Fruit fly (Drosophila melanogaster) whole organism, embryonic: ENCODE measurements around the gene CG14329.
A peak's percentile ranks its signal among the peaks of the same experiment; 100 is the strongest.

Source experiments
- B-H1 ChIP-seq: fragments of 200-800 bp; sonication (Bioruptor generic); IDR thresholded peaks from 3 replicates; pipeline ENCODE4 v1.3.6; 2022; ENCODE audit warnings: missing biosample characterization, missing genetic modification characterization
- Bgb ChIP-seq: fragments of 200-800 bp; sonication (Bioruptor generic); IDR thresholded peaks from 2 replicates; pipeline ENCODE4 v1.3.6; 2022; ENCODE audit warnings: missing biosample characterization, missing genetic modification characterization; ENCODE audit not compliant: partially characterized antibody
- Bteb2 ChIP-seq: fragments of 200-800 bp; sonication (Bioruptor generic); optimal IDR thresholded peaks from 2 replicates; lab custom pipeline; 2016; ENCODE audit warnings: missing biosample characterization, missing genetic modification characterization
- CG10431 ChIP-seq: fragments of 200-800 bp; sonication (Bioruptor generic); optimal IDR thresholded peaks from 3 replicates; lab custom pipeline; 2018; ENCODE audit warnings: missing biosample characterization, mild to moderate bottlenecking, missing genetic modification characterization
- CG11093 ChIP-seq: fragments of 200-800 bp; sonication (Bioruptor generic); IDR thresholded peaks from 3 replicates; pipeline ENCODE4 v1.3.6; 2022; ENCODE audit warnings: missing biosample characterization, missing genetic modification characterization
- CG11723 ChIP-seq: fragments of 200-800 bp; sonication (Bioruptor generic); optimal IDR thresholded peaks from 2 replicates; lab custom pipeline; 2017; ENCODE audit warnings: missing biosample characterization, mild to moderate bottlenecking, missing genetic modification characterization
- CG12769 ChIP-seq: fragments of 200-800 bp; sonication (Bioruptor generic); optimal IDR thresholded peaks from 2 replicates; lab custom pipeline; 2019; ENCODE audit warnings: missing biosample characterization, mild to moderate bottlenecking, missing genetic modification characterization, moderate library complexity
- CG13424 ChIP-seq: fragments of 200-800 bp; sonication (Bioruptor generic); optimal IDR thresholded peaks from 2 replicates; lab custom pipeline; 2019; ENCODE audit warnings: missing biosample characterization, mild to moderate bottlenecking, missing genetic modification characterization, moderate library complexity
- CG15601 ChIP-seq: fragments of 200-800 bp; sonication (Bioruptor generic); optimal IDR thresholded peaks from 3 replicates; lab custom pipeline; 2019; ENCODE audit warnings: missing biosample characterization, mild to moderate bottlenecking, missing genetic modification characterization, moderate library complexity
- CG18011 ChIP-seq: fragments of 200-800 bp; sonication (Bioruptor generic); optimal IDR thresholded peaks from 2 replicates; lab custom pipeline; 2017; ENCODE audit warnings: missing biosample characterization, missing genetic modification characterization, mild to moderate bottlenecking, moderate library complexity, missing genotype
- CG2120 ChIP-seq: fragments of 200-800 bp; sonication (Bioruptor generic); optimal IDR thresholded peaks from 3 replicates; lab custom pipeline; 2016; ENCODE audit warnings: missing biosample characterization, missing genetic modification characterization
- CG31388 ChIP-seq: fragments of 200-800 bp; sonication (Bioruptor generic); optimal IDR thresholded peaks from 2 replicates; lab custom pipeline; 2016; ENCODE audit warnings: missing biosample characterization, missing genetic modification characterization
- CG6813 ChIP-seq: fragments of 200-800 bp; sonication (Bioruptor generic); optimal IDR thresholded peaks from 2 replicates; lab custom pipeline; 2017; ENCODE audit warnings: missing biosample characterization, missing genetic modification characterization, mild to moderate bottlenecking, moderate library complexity, missing genetic modification reagents
- CG7357 ChIP-seq: fragments of 200-800 bp; sonication (Bioruptor generic); IDR thresholded peaks from 3 replicates; pipeline ENCODE4 v1.3.6; 2022; ENCODE audit warnings: missing biosample characterization, missing genetic modification characterization
- CG7372 ChIP-seq: fragments of 200-800 bp; sonication (Bioruptor generic); IDR thresholded peaks from 2 replicates; pipeline ENCODE4 v1.3.6; 2022; ENCODE audit warnings: missing biosample characterization, missing genetic modification characterization
- CG8281 ChIP-seq: fragments of 200-800 bp; sonication (Bioruptor generic); optimal IDR thresholded peaks from 2 replicates; lab custom pipeline; 2018; ENCODE audit warnings: missing biosample characterization, mild to moderate bottlenecking, missing genetic modification characterization, moderate library complexity
- CG9817 ChIP-seq: fragments of 200-800 bp; sonication (Bioruptor generic); optimal IDR thresholded peaks from 2 replicates; lab custom pipeline; 2018; ENCODE audit warnings: missing biosample characterization, mild to moderate bottlenecking, missing genetic modification characterization, moderate library complexity
- CG9876 ChIP-seq: fragments of 200-800 bp; sonication (Bioruptor generic); optimal IDR thresholded peaks from 2 replicates; lab custom pipeline; 2016; ENCODE audit warnings: missing biosample characterization, missing genetic modification characterization
- Dad ChIP-seq: fragments of 200-800 bp; sonication (Bioruptor generic); optimal IDR thresholded peaks from 3 replicates; lab custom pipeline; 2016; ENCODE audit warnings: missing biosample characterization, missing genetic modification characterization
- Dip2 ChIP-seq: fragments of 200-800 bp; sonication (Bioruptor generic); IDR thresholded peaks from 2 replicates; pipeline ENCODE4 v1.3.6; 2022; ENCODE audit warnings: missing biosample characterization, missing genetic modification characterization
- Eip74EF ChIP-seq, 2 experiments: fragments of 200-800 bp in 1 of 2; fragments of >200 bp in 1 of 2; sonication (Bioruptor generic) in 1 of 2; optimal IDR thresholded peaks; 2 replicates each; lab custom pipeline; 2017 to 2019; ENCODE audit warnings: missing biosample characterization in 2 of 2, missing genetic modification characterization in 2 of 2, mild to moderate bottlenecking in 1 of 2, moderate library complexity in 1 of 2
- Fer3 ChIP-seq: fragments of 200-800 bp; sonication (Bioruptor generic); optimal IDR thresholded peaks from 2 replicates; lab custom pipeline; 2018; ENCODE audit warnings: missing biosample characterization, mild to moderate bottlenecking, missing genetic modification characterization, moderate library complexity
- Hr39 ChIP-seq: fragments of >200 bp; optimal IDR thresholded peaks from 2 replicates; lab custom pipeline; 2017
- Lhr ChIP-seq: fragments of 200-800 bp; sonication (Bioruptor generic); optimal IDR thresholded peaks from 3 replicates; lab custom pipeline; 2017; ENCODE audit warnings: mild to moderate bottlenecking, missing biosample characterization, missing genetic modification reagents, missing genetic modification characterization
- MBD-R2 ChIP-seq: fragments of 200-800 bp; sonication (Bioruptor generic); IDR thresholded peaks from 2 replicates; pipeline ENCODE4 v1.3.6; 2022; ENCODE audit warnings: missing biosample characterization, missing genetic modification characterization
- Med ChIP-seq: fragments of 200-800 bp; sonication (Bioruptor generic); peaks from one replicate; lab custom pipeline; 2016; ENCODE audit warnings: missing biosample characterization, missing genetic modification characterization, mild to moderate bottlenecking, inconsistent platforms, moderate library complexity
- PHDP ChIP-seq: fragments of 200-800 bp; sonication (Bioruptor generic); optimal IDR thresholded peaks from 3 replicates; lab custom pipeline; 2018; ENCODE audit warnings: missing biosample characterization, mild to moderate bottlenecking, missing genetic modification characterization, moderate library complexity
- Stat92E ChIP-seq, 3 experiments: fragments of >200 bp in 2 of 3; fragments of 200-800 bp in 1 of 3; sonication (Bioruptor generic) in 1 of 3; optimal IDR thresholded peaks; 2 replicates each; lab custom pipeline; 2017 to 2019; ENCODE audit warnings: missing biosample characterization in 3 of 3, missing genetic modification characterization in 3 of 3, mild to moderate bottlenecking in 1 of 3, moderate library complexity in 1 of 3
- TFAM ChIP-seq: fragments of 200-800 bp; sonication (Bioruptor generic); optimal IDR thresholded peaks from 2 replicates; lab custom pipeline; 2017; ENCODE audit warnings: missing biosample characterization, missing genetic modification characterization, inconsistent platforms
- al ChIP-seq: fragments of 200-800 bp; sonication (Bioruptor generic); IDR thresholded peaks from 2 replicates; pipeline ENCODE4 v1.3.6; 2022; ENCODE audit warnings: missing biosample characterization, missing genetic modification characterization
- aop ChIP-seq: fragments of 200-800 bp; sonication (Bioruptor generic); IDR thresholded peaks from 2 replicates; pipeline ENCODE4 v1.3.6; 2022; ENCODE audit warnings: missing biosample characterization, missing genetic modification characterization
- bab2 ChIP-seq: fragments of 200-800 bp; sonication (Bioruptor generic); optimal IDR thresholded peaks from 2 replicates; lab custom pipeline; 2016; ENCODE audit warnings: missing biosample characterization, missing genetic modification characterization
- bbx ChIP-seq: fragments of 200-800 bp; sonication (Bioruptor generic); IDR thresholded peaks from 2 replicates; pipeline ENCODE4 v1.3.6; 2022; ENCODE audit warnings: missing biosample characterization, missing genetic modification characterization; ENCODE audit not compliant: partially characterized antibody
- bowl ChIP-seq: fragments of 200-800 bp; sonication (Bioruptor generic); IDR thresholded peaks from 2 replicates; pipeline ENCODE4 v1.3.6; 2022; ENCODE audit warnings: missing biosample characterization, missing genetic modification characterization
- ewg ChIP-seq: fragments of 200-800 bp; sonication (Bioruptor generic); optimal IDR thresholded peaks from 3 replicates; lab custom pipeline; 2017; ENCODE audit warnings: mild to moderate bottlenecking, missing biosample characterization, missing genetic modification reagents, missing genetic modification characterization
- fd64A ChIP-seq: fragments of 200-800 bp; sonication (Bioruptor generic); optimal IDR thresholded peaks from 3 replicates; lab custom pipeline; 2018; ENCODE audit warnings: missing biosample characterization, mild to moderate bottlenecking, missing genetic modification characterization
- ham ChIP-seq: fragments of 200-800 bp; sonication (Bioruptor generic); IDR thresholded peaks from 2 replicates; pipeline ENCODE4 v1.3.6; 2022; ENCODE audit warnings: missing biosample characterization, missing genetic modification characterization
- hb ChIP-seq: fragments of 200-800 bp; sonication (Bioruptor generic); IDR thresholded peaks from 3 replicates; pipeline ENCODE4 v1.3.6; 2022; ENCODE audit warnings: missing biosample characterization, missing genetic modification characterization; ENCODE audit not compliant: partially characterized antibody
- her ChIP-seq: fragments of 200-800 bp; sonication (Bioruptor generic); optimal IDR thresholded peaks from 2 replicates; lab custom pipeline; 2016; ENCODE audit warnings: missing biosample characterization, missing genetic modification characterization
- lilli ChIP-seq: fragments of 200-800 bp; sonication (Bioruptor generic); optimal IDR thresholded peaks from 3 replicates; lab custom pipeline; 2016; ENCODE audit warnings: missing biosample characterization, missing genetic modification characterization
- mld ChIP-seq: fragments of 200-800 bp; sonication (Bioruptor generic); IDR thresholded peaks from 3 replicates; pipeline ENCODE4 v1.3.6; 2022; ENCODE audit warnings: missing biosample characterization, missing genetic modification characterization; ENCODE audit not compliant: partially characterized antibody
- psq ChIP-seq: fragments of 200-800 bp; sonication (Bioruptor generic); optimal IDR thresholded peaks from 2 replicates; lab custom pipeline; 2017; ENCODE audit warnings: missing biosample characterization, missing genetic modification characterization
- sd ChIP-seq: fragments of 200-800 bp; sonication (Bioruptor generic); optimal IDR thresholded peaks from 3 replicates; lab custom pipeline; 2018; ENCODE audit warnings: missing biosample characterization, mild to moderate bottlenecking, missing genetic modification characterization, moderate library complexity
- seq ChIP-seq: fragments of 200-800 bp; sonication (Bioruptor generic); IDR thresholded peaks from 2 replicates; pipeline ENCODE4 v1.3.6; 2022; ENCODE audit warnings: missing biosample characterization, missing genetic modification characterization
- sisA ChIP-seq: fragments of 200-800 bp; sonication (Bioruptor generic); IDR thresholded peaks from 2 replicates; pipeline ENCODE4 v1.3.6; 2022; ENCODE audit warnings: missing biosample characterization, missing genetic modification characterization
- slp2 ChIP-seq: fragments of 200-800 bp; sonication (Bioruptor generic); optimal IDR thresholded peaks from 2 replicates; lab custom pipeline; 2016; ENCODE audit warnings: missing biosample characterization, missing genetic modification characterization
- ssp ChIP-seq: fragments of 200-800 bp; sonication (Bioruptor generic); IDR thresholded peaks from 2 replicates; pipeline ENCODE4 v1.3.6; 2022; ENCODE audit warnings: missing biosample characterization, missing genetic modification characterization
- twi ChIP-seq: fragments of 200-800 bp; optimal IDR thresholded peaks from 2 replicates; lab custom pipeline; 2019; ENCODE audit warnings: missing biosample characterization, mild to moderate bottlenecking, missing genetic modification characterization, moderate library complexity
- yki ChIP-seq: fragments of >200 bp; optimal IDR thresholded peaks from 3 replicates; lab custom pipeline; 2018

Gene CG14329

dm6 chr3R:17604198-17604879, 4.8 kb upstream of the CG14329 start (continued):
- TF ChIP-seq CG11723 (GFP tag; lab: Kevin White, UChicago) (peak; percentile 70), CG12769 (tag; lab: Kevin White, UChicago) (peak; percentile 25), PHDP (tag; lab: Kevin White, UChicago) (peak; percentile 83), mld (GFP tag; lab: Robert Waterston, UW) (no peak), CG31388 (GFP tag; lab: Kevin White, UChicago) (peak; percentile 56), B-H1 (GFP tag; lab: Robert Waterston, UW) (peak; percentile 26; the same call in 1 of the 3 replicates), Dip2 (GFP tag; lab: Robert Waterston, UW) (no peak), psq (peak; percentile 18), CG9817 (tag; lab: Kevin White, UChicago) (peak; percentile 70), TFAM (GFP tag; lab: Kevin White, UChicago) (peak; percentile 19), bowl (GFP tag; lab: Robert Waterston, UW) (no peak), CG11093 (peak; percentile 60; the same call in 2 of the 3 replicates), Stat92E (GFP tag; optimal IDR thresholded peaks at IDR 0.05; lab: Kevin White, UChicago) (no peak), fd64A (GFP tag; lab: Kevin White, UChicago) (peak; percentile 42), CG8281 (tag; lab: Kevin White, UChicago) (peak; percentile 69), her (no peak), CG7357 (GFP tag; lab: Robert Waterston, UW) (peak; percentile 69), slp2 (no peak), aop (no peak), CG15601 (tag; lab: Kevin White, UChicago) (peak; percentile 82), Hr39 (lab: Kevin White, UChicago) (no peak), CG13424 (tag; lab: Kevin White, UChicago) (peak; percentile 91), Bteb2 (no peak), CG7372 (GFP tag; lab: Robert Waterston, UW) (peak; percentile 19), MBD-R2 (GFP tag; lab: Robert Waterston, UW) (no peak), bbx (GFP tag; lab: Robert Waterston, UW) (no peak), Med (peak; percentile 78), bab2 (GFP tag; lab: Kevin White, UChicago) (peak; percentile 20), seq (GFP tag; lab: Robert Waterston, UW) (peak; percentile 46; the same call in 1 of the 2 replicates), Bgb (GFP tag; lab: Robert Waterston, UW) (peak; percentile 55; the same call in 1 of the 2 replicates), lilli (peak; percentile 58), sd (tag; lab: Kevin White, UChicago) (no peak), CG9876 (GFP tag; lab: Kevin White, UChicago) (no peak), Lhr (GFP tag; lab: Kevin White, UChicago) (peak; percentile 9), Eip74EF (GFP tag; optimal IDR thresholded peaks at IDR 0.05; lab: Kevin White, UChicago) (peak in 1 of 2 experiments; percentile 81), twi (no peak), sisA (GFP tag; lab: Robert Waterston, UW) (peak; percentile 65; the same call in 1 of the 2 replicates), al (GFP tag; lab: Robert Waterston, UW) (0 out of 2 replicates have a peak, but pooled peaks have one; percentile 39), CG10431 (GFP tag; lab: Kevin White, UChicago) (peak; percentile 66), Fer3 (tag; lab: Kevin White, UChicago) (peak; percentile 72), ham (GFP tag; lab: Robert Waterston, UW) (no peak), Dad (GFP tag; lab: Kevin White, UChicago) (no peak), CG18011 (no peak), ssp (GFP tag; lab: Robert Waterston, UW) (peak; percentile 56), CG6813 (GFP tag; lab: Kevin White, UChicago) (peak; percentile 88), CG2120 (GFP tag; lab: Kevin White, UChicago) (peak; percentile 59), yki (no peak), ewg (GFP tag; lab: Kevin White, UChicago) (peak; percentile 98), hb (GFP tag; lab: Robert Waterston, UW) (no peak)
